Worm (Caenorhabditis elegans) whole organism, young adult: ENCODE results near the gene F27E5.9.
A peak's percentile ranks its signal among the peaks of the same experiment; 100 is the strongest.

Experiments
- B0035.1 ChIP-seq: sonication (generic microtip); optimal IDR thresholded peaks from 2 replicates; lab custom pipeline; 2016; ENCODE audit warnings: missing genetic modification characterization, mild to moderate bottlenecking, missing compliant biosample characterization, missing genotype, missing genetic modification reagents
- D2030.7 ChIP-seq: fragments of 200-800 bp; sonication (Bioruptor generic); IDR thresholded peaks from 2 replicates; pipeline ENCODE4 v1.3.6; 2022; ENCODE audit warnings: missing genetic modification reagents, missing genetic modification characterization, missing compliant biosample characterization
- F33H1.4 ChIP-seq: fragments of 200-800 bp; sonication (Bioruptor generic); IDR thresholded peaks from 2 replicates; pipeline ENCODE4 v1.3.6; 2022; ENCODE audit warnings: missing genetic modification reagents, missing genetic modification characterization, missing compliant biosample characterization
- F57A8.1 ChIP-seq: fragments of 200-800 bp; sonication (Bioruptor generic); optimal IDR thresholded peaks from 2 replicates; lab custom pipeline; 2018; ENCODE audit warnings: mild to moderate bottlenecking, missing genetic modification characterization, moderate library complexity, missing compliant biosample characterization
- T26A5.8 ChIP-seq: sonication (generic microtip); optimal IDR thresholded peaks from 2 replicates; lab custom pipeline; 2016; ENCODE audit warnings: missing genetic modification characterization, missing compliant biosample characterization
- Y53F4B.3 ChIP-seq: fragments of 200-800 bp; sonication (Bioruptor generic); IDR thresholded peaks from 2 replicates; pipeline ENCODE4 v1.3.6; 2022; ENCODE audit warnings: missing genetic modification reagents, missing genetic modification characterization, missing compliant biosample characterization
- Y67H2A.10 ChIP-seq: fragments of 200-800 bp; sonication (Bioruptor generic); conservative IDR thresholded peaks from 2 replicates; pipeline ENCODE4 v1.3.6; 2022; ENCODE audit warnings: missing genetic modification reagents, missing genetic modification characterization, missing compliant biosample characterization
- ZK185.1 ChIP-seq: sonication (generic microtip); optimal IDR thresholded peaks from 2 replicates; lab custom pipeline; 2016; ENCODE audit warnings: mild to moderate bottlenecking, missing genetic modification characterization, missing compliant biosample characterization; ENCODE audit not compliant: poor library complexity, severe bottlenecking
- ama-1 ChIP-seq, 3 experiments: fragments of 150-350 bp in 1 of 3; sonication (generic microtip) in 2 of 3; optimal IDR thresholded peaks; 2 replicates each; lab custom pipeline; 2014 to 2018; ENCODE audit warnings: missing biosample characterization in 2 of 3, missing genetic modification characterization in 2 of 3, missing genetic modification reagents in 2 of 3
- atf-7 ChIP-seq: sonication (generic microtip); optimal IDR thresholded peaks from 2 replicates; lab custom pipeline; 2017; ENCODE audit warnings: mild to moderate bottlenecking, missing genetic modification characterization, missing compliant biosample characterization
- bed-2 ChIP-seq: fragments of 200-800 bp; sonication (Bioruptor generic); IDR thresholded peaks from 2 replicates; pipeline ENCODE4 v1.3.6; 2022; ENCODE audit warnings: missing genetic modification reagents, missing genetic modification characterization, missing compliant biosample characterization
- ccch-3 ChIP-seq: fragments of 200-800 bp; sonication (Bioruptor generic); optimal IDR thresholded peaks from 2 replicates; lab custom pipeline; 2018; ENCODE audit warnings: mild to moderate bottlenecking, missing genetic modification characterization, missing compliant biosample characterization
- cebp-2 ChIP-seq: fragments of 200-800 bp; sonication (Bioruptor generic); IDR thresholded peaks from 2 replicates; pipeline ENCODE4 v1.3.6; 2022; ENCODE audit warnings: missing genetic modification characterization, missing compliant biosample characterization
- ceh-100 ChIP-seq: fragments of 200-800 bp; sonication (Bioruptor generic); IDR thresholded peaks from 2 replicates; pipeline ENCODE4 v1.3.6; 2022; ENCODE audit warnings: missing genetic modification reagents, missing genetic modification characterization, missing compliant biosample characterization
- ceh-27 ChIP-seq: fragments of 200-800 bp; sonication (Bioruptor generic); optimal IDR thresholded peaks from 2 replicates; lab custom pipeline; 2018; ENCODE audit warnings: mild to moderate bottlenecking, missing genetic modification characterization, moderate library complexity, missing compliant biosample characterization
- ceh-58 ChIP-seq: fragments of 200-800 bp; sonication (Bioruptor generic); IDR thresholded peaks from 2 replicates; pipeline ENCODE4 v1.3.6; 2022; ENCODE audit warnings: missing genetic modification characterization, missing compliant biosample characterization
- ceh-91 ChIP-seq: fragments of 200-800 bp; sonication (Bioruptor generic); IDR thresholded peaks from 2 replicates; pipeline ENCODE4 v1.3.6; 2022; ENCODE audit warnings: missing genetic modification reagents, missing genetic modification characterization, missing compliant biosample characterization
- die-1 ChIP-seq: sonication (generic microtip); optimal IDR thresholded peaks from 2 replicates; lab custom pipeline; 2016; ENCODE audit warnings: missing genotype, mild to moderate bottlenecking, missing genetic modification characterization, missing compliant biosample characterization
- dpff-1 ChIP-seq: sonication (generic microtip); optimal IDR thresholded peaks from 2 replicates; lab custom pipeline; 2017; ENCODE audit warnings: mild to moderate bottlenecking, missing genetic modification characterization, missing compliant biosample characterization
- dpl-1 ChIP-seq: fragments of 150-350 bp; optimal IDR thresholded peaks from 2 replicates; lab custom pipeline; 2014; ENCODE audit warnings: missing biosample characterization, missing genetic modification reagents, missing genetic modification characterization
- efl-1 ChIP-seq: fragments of 150-350 bp; optimal IDR thresholded peaks from 2 replicates; lab custom pipeline; 2014; ENCODE audit warnings: missing biosample characterization, missing genetic modification reagents, missing genetic modification characterization
- egl-18 ChIP-seq: fragments of 200-800 bp; sonication (Bioruptor generic); IDR thresholded peaks from 2 replicates; pipeline ENCODE4 v1.3.6; 2022; ENCODE audit warnings: missing genetic modification reagents, missing genetic modification characterization, missing compliant biosample characterization
- hrde-1 ChIP-seq: sonication (generic microtip); optimal IDR thresholded peaks from 2 replicates; lab custom pipeline; 2016; ENCODE audit warnings: missing genetic modification characterization, mild to moderate bottlenecking, missing compliant biosample characterization, moderate library complexity, missing genotype, missing genetic modification reagents, borderline replicate concordance
- let-607 ChIP-seq, 2 experiments: fragments of 200-800 bp in 1 of 2; sonication (Bioruptor generic) in 1 of 2; sonication (generic microtip) in 1 of 2; optimal IDR thresholded peaks; 2 replicates each; lab custom pipeline; 2016 to 2018; ENCODE audit warnings: mild to moderate bottlenecking in 2 of 2, missing compliant biosample characterization in 2 of 2, missing genetic modification characterization in 2 of 2, moderate library complexity in 2 of 2, missing genotype in 1 of 2
- lin-26 ChIP-seq: fragments of 200-800 bp; sonication (Bioruptor generic); IDR thresholded peaks from 2 replicates; pipeline ENCODE4 v1.3.6; 2022; ENCODE audit warnings: missing genetic modification reagents, missing genetic modification characterization, missing compliant biosample characterization
- lin-35 ChIP-seq, 3 experiments: fragments of 150-350 bp in 2 of 3; sonication (generic microtip) in 1 of 3; optimal IDR thresholded peaks; 2 replicates each; lab custom pipeline; 2014 to 2018; ENCODE audit warnings: missing biosample characterization in 3 of 3, missing genetic modification characterization in 3 of 3, missing genetic modification reagents in 3 of 3
- lir-1 ChIP-seq: fragments of 200-800 bp; sonication (Bioruptor generic); conservative IDR thresholded peaks from 2 replicates; pipeline ENCODE4 v1.3.6; 2022; ENCODE audit warnings: missing genetic modification reagents, missing genetic modification characterization, missing compliant biosample characterization
- lsl-1 ChIP-seq: fragments of 200-800 bp; sonication (Bioruptor generic); optimal IDR thresholded peaks from 2 replicates; lab custom pipeline; 2018; ENCODE audit warnings: mild to moderate bottlenecking, missing genetic modification characterization, moderate library complexity, missing compliant biosample characterization
- madf-10 ChIP-seq: sonication (generic microtip); optimal IDR thresholded peaks from 2 replicates; lab custom pipeline; 2016; ENCODE audit warnings: mild to moderate bottlenecking, missing genetic modification characterization, missing compliant biosample characterization
- madf-6 ChIP-seq: fragments of 200-800 bp; sonication (Bioruptor generic); IDR thresholded peaks from 2 replicates; pipeline ENCODE4 v1.3.6; 2022; ENCODE audit warnings: missing genetic modification reagents, missing genetic modification characterization, missing compliant biosample characterization
- madf-8 ChIP-seq: fragments of 200-800 bp; sonication (Bioruptor generic); conservative IDR thresholded peaks from 2 replicates; pipeline ENCODE4 v1.3.6; 2022; ENCODE audit warnings: missing genetic modification reagents, missing genetic modification characterization, missing compliant biosample characterization
- mcd-1 ChIP-seq: fragments of 200-800 bp; sonication (Bioruptor generic); IDR thresholded peaks from 2 replicates; pipeline ENCODE4 v1.3.6; 2022; ENCODE audit warnings: missing genetic modification reagents, missing genetic modification characterization, missing compliant biosample characterization
- nhr-80 ChIP-seq: sonication (generic microtip); optimal IDR thresholded peaks from 2 replicates; lab custom pipeline; 2016; ENCODE audit warnings: missing genetic modification characterization, missing compliant biosample characterization
- rec-8 ChIP-seq, 2 experiments: sonication (generic microtip); optimal IDR thresholded peaks; 2 replicates each; lab custom pipeline; 2016; ENCODE audit warnings: mild to moderate bottlenecking in 2 of 2, missing genetic modification characterization in 2 of 2, missing genetic modification reagents in 2 of 2, missing genotype in 2 of 2, missing biosample characterization in 1 of 2, missing compliant biosample characterization in 1 of 2, moderate library complexity in 1 of 2
- snpc-1.1 ChIP-seq: sonication (generic microtip); optimal IDR thresholded peaks from 2 replicates; lab custom pipeline; 2017; ENCODE audit warnings: missing genetic modification characterization, mild to moderate bottlenecking, missing compliant biosample characterization, antibody characterized with exemption, moderate library complexity, missing genotype, missing genetic modification reagents; ENCODE audit not compliant: insufficient read depth
- snpc-1.3 ChIP-seq: sonication (generic microtip); optimal IDR thresholded peaks from 2 replicates; lab custom pipeline; 2017; ENCODE audit warnings: missing genetic modification characterization, mild to moderate bottlenecking, missing compliant biosample characterization, antibody characterized with exemption, moderate library complexity, missing genotype, missing genetic modification reagents; ENCODE audit not compliant: insufficient read depth
- snpc-3.4 ChIP-seq: sonication (generic microtip); optimal IDR thresholded peaks from 2 replicates; lab custom pipeline; 2017; ENCODE audit warnings: missing genetic modification characterization, mild to moderate bottlenecking, missing compliant biosample characterization, antibody characterized with exemption, moderate library complexity, missing genotype, missing genetic modification reagents
- snpc-4 ChIP-seq, 5 experiments: fragments of 150-350 bp in 1 of 5; sonication (generic microtip) in 4 of 5; optimal IDR thresholded peaks; 2 replicates each; lab custom pipeline; 2014 to 2018; ENCODE audit warnings: missing genetic modification characterization in 5 of 5, missing biosample characterization in 3 of 5, antibody characterized with exemption in 2 of 5, mild to moderate bottlenecking in 2 of 5, missing compliant biosample characterization in 2 of 5, missing genotype in 2 of 5, moderate library complexity in 2 of 5, missing genetic modification reagents in 1 of 5
- tbp1 ChIP-seq: fragments of 200-800 bp; sonication (Bioruptor generic); optimal IDR thresholded peaks from 2 replicates; lab custom pipeline; 2018; ENCODE audit warnings: mild to moderate bottlenecking, missing genetic modification characterization, missing compliant biosample characterization
- xnd-1 ChIP-seq: sonication (generic microtip); optimal IDR thresholded peaks from 2 replicates; lab custom pipeline; 2016; ENCODE audit warnings: missing genotype, missing genetic modification reagents, missing genetic modification characterization, missing compliant biosample characterization
- zfh-2 ChIP-seq: fragments of 200-800 bp; sonication (Bioruptor generic); conservative IDR thresholded peaks from 2 replicates; pipeline ENCODE4 v1.3.6; 2022; ENCODE audit warnings: missing genetic modification reagents, missing genetic modification characterization, missing compliant biosample characterization
- ztf-28 ChIP-seq: fragments of 200-800 bp; sonication (Bioruptor generic); IDR thresholded peaks from 2 replicates; pipeline ENCODE4 v1.3.6; 2022; ENCODE audit warnings: missing genetic modification reagents, missing genetic modification characterization, missing compliant biosample characterization

F27E5.9 gene

DNA sequence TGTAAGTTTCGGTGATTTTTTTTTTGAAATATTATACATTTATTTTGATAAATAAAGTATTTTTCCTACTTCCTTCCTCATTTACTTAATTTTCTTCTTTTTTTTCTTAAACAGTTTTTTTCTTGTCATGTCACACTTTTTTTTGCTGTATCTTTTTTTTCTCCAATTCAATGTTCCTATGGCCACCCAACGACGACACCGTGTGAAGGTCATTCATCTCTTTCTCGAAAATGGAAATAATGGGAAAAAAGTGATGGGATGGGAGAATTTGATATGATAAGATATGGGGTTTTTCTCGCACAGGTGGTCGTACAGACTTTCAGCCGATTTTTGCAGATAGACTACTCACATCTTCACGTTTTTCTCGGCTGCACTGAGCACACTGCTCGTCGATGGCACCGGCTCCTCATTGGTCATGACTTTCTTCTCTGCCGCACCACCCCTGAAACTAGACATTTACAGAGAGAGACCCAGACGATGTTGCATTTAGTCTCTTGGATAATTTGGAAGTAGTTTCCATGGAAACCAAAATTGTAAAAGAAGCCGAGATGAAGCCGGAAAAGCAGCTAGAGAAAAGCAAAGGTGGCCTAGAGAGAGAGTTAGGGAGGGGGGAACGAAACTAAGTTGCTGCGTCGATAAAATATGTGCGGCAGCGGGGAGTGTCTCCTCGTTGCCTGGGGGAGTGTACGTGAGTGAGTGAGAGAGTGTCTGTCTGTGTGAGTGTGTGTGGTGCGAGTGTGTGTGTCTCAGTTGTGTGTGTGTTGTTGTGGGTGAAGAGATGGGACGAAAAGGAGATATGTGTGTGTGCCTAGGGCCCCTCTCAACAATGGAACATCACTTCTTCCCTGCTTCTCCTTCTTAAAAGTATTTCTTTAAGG, 34.4 kb downstream of the F27E5.9 start, which contains the start of gene daf-19 (continued):
- TF ChIP-seq die-1 (tag; lab: Kevin White, UChicago) (peak; percentile 42), lin-35 (GFP tag; optimal IDR thresholded peaks at IDR 0.05; lab: Kevin White, UChicago) (no peak), B0035.1 (tag; lab: Kevin White, UChicago) (no peak), ama-1 (optimal IDR thresholded peaks at IDR 0.05; lab: Kevin White, UChicago) (no peak), ama-1 (GFP tag; optimal IDR thresholded peaks at IDR 0.05; lab: Kevin White, UChicago) (no peak), rec-8 (tag; optimal IDR thresholded peaks at IDR 0.05; lab: Kevin White, UChicago) (no peak), lir-1 (GFP tag; lab: Robert Waterston, UW) (no peak; the same call in 1 of the 2 replicates), ZK185.1 (tag; lab: Kevin White, UChicago) (no peak), nhr-80 (tag; lab: Kevin White, UChicago) (peak; percentile 35)

DNA sequence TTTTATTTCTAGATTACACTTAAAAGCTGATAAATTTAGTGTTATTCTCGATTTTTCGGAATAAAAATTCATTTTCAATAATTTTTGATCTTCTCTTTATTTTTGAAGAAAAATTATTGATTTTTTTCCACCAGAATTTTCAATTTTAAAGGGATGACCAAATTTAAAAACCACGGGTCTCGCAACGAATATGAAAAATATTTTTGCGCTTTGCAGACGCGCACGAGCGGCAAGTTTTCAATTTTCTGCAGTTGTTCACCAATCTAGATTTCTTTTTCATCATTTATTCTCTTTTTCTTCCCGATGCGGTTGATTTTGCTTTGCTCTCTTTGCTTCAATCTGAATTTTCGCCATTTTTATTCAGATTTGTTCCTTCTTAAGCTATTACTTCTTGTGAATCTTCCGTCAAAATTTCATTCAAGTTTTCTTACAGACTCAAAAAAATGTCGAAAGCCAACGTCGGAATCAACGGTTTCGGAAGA, 36.1 kb downstream of the F27E5.9 start, which contains the start of gene gpd-4:
Gene gpd-4, plus strand, starts transcription at position 432 of the 482 bp plus-strand sequence.
- TF ChIP-seq F57A8.1 (GFP tag; lab: Kevin White, UChicago), result no peak
- TF ChIP-seq xnd-1 (tag; lab: Kevin White, UChicago), result peak; percentile 47
- TF ChIP-seq hrde-1 (tag; lab: Kevin White, UChicago), result no peak
- TF ChIP-seq dpff-1 (tag; lab: Kevin White, UChicago), result no peak
- TF ChIP-seq ccch-3 (GFP tag; lab: Kevin White, UChicago), result no peak
- peak; percentile 39 for TF ChIP-seq lsl-1 (GFP tag; lab: Kevin White, UChicago)
- TF ChIP-seq D2030.7 (GFP tag; lab: Robert Waterston, UW), result 0 out of 2 replicates have a peak, but pooled peaks have one; percentile 40
- TF ChIP-seq lir-1 (GFP tag; lab: Robert Waterston, UW), result no peak
- TF ChIP-seq Y67H2A.10 (GFP tag; lab: Robert Waterston, UW), result no peak
- no peak for TF ChIP-seq ztf-28 (GFP tag; lab: Robert Waterston, UW)
- no peak for TF ChIP-seq bed-2 (GFP tag; lab: Robert Waterston, UW)
- no peak for TF ChIP-seq tbp1 (GFP tag; lab: Kevin White, UChicago)
- TF ChIP-seq snpc-3.4 (tag; lab: Kevin White, UChicago), result peak; percentile 7
- TF ChIP-seq snpc-1.1 (tag; lab: Kevin White, UChicago), result no peak
- peak; percentile 81 for TF ChIP-seq madf-6
- no peak for TF ChIP-seq cebp-2 (GFP tag; lab: Robert Waterston, UW)
- no peak for TF ChIP-seq egl-18
- no peak for TF ChIP-seq let-607 (tag; optimal IDR thresholded peaks at IDR 0.05; lab: Kevin White, UChicago)
- TF ChIP-seq dpl-1 (GFP tag; lab: Kevin White, UChicago), result peak; percentile 31
- TF ChIP-seq ceh-91 (GFP tag; lab: Robert Waterston, UW), result peak; percentile 82
- no peak for TF ChIP-seq ceh-58 (GFP tag; lab: Robert Waterston, UW)
- no peak for TF ChIP-seq zfh-2 (GFP tag; lab: Robert Waterston, UW)
- no peak for TF ChIP-seq lin-26 (GFP tag; lab: Robert Waterston, UW)
- peak; percentile 82 for TF ChIP-seq F33H1.4
- no peak for TF ChIP-seq madf-10 (tag; lab: Kevin White, UChicago)
- no peak for TF ChIP-seq snpc-1.3 (tag; lab: Kevin White, UChicago)
- TF ChIP-seq atf-7 (tag; lab: Kevin White, UChicago), result no peak
- TF ChIP-seq efl-1 (GFP tag; lab: Kevin White, UChicago), result peak; percentile 90
- no peak for TF ChIP-seq ceh-100
- TF ChIP-seq snpc-4 (GFP tag; optimal IDR thresholded peaks at IDR 0.05; lab: Kevin White, UChicago), result no peak
- TF ChIP-seq snpc-4 (tag; optimal IDR thresholded peaks at IDR 0.05; lab: Kevin White, UChicago), result peak in 1 of 4 experiments; percentile 30
- no peak for TF ChIP-seq ceh-27
- TF ChIP-seq mcd-1 (GFP tag; lab: Robert Waterston, UW), result no peak
- TF ChIP-seq Y53F4B.3, result no peak
- peak; percentile 75 for TF ChIP-seq madf-8 (GFP tag; lab: Robert Waterston, UW)
- TF ChIP-seq T26A5.8 (tag; lab: Kevin White, UChicago), result no peak
